Fruit fly (Drosophila melanogaster) whole organism, embryonic: ENCODE measurements around the gene CG15877.
A peak's percentile ranks its signal among the peaks of the same experiment; 100 is the strongest.

Experiments used
- Ada2b ChIP-seq: fragments of 200-800 bp; sonication (Bioruptor generic); IDR thresholded peaks from 2 replicates; pipeline ENCODE4 v1.3.6; 2022; ENCODE audit warnings: missing biosample characterization, missing genetic modification characterization
- CG11695 ChIP-seq: fragments of 200-800 bp; sonication (Bioruptor generic); IDR thresholded peaks from 3 replicates; pipeline ENCODE4 v1.3.6; 2022; ENCODE audit warnings: missing biosample characterization, missing genetic modification characterization
- CG13287 ChIP-seq: fragments of 200-800 bp; sonication (Bioruptor generic); IDR thresholded peaks from 2 replicates; pipeline ENCODE4 v1.3.6; 2022; ENCODE audit warnings: missing biosample characterization, missing genetic modification characterization; ENCODE audit not compliant: partially characterized antibody
- CG15696 ChIP-seq: fragments of 200-800 bp; sonication (Bioruptor generic); optimal IDR thresholded peaks from 2 replicates; lab custom pipeline; 2019; ENCODE audit warnings: missing biosample characterization, mild to moderate bottlenecking, missing genetic modification characterization, moderate library complexity
- CG18262 ChIP-seq: fragments of 200-800 bp; optimal IDR thresholded peaks from 3 replicates; lab custom pipeline; 2019; ENCODE audit warnings: missing biosample characterization, mild to moderate bottlenecking, missing genetic modification characterization, moderate library complexity
- CG18599 ChIP-seq: fragments of 200-800 bp; sonication (Bioruptor generic); optimal IDR thresholded peaks from 3 replicates; lab custom pipeline; 2017; ENCODE audit warnings: missing biosample characterization, missing genetic modification characterization, mild to moderate bottlenecking, moderate library complexity, missing genetic modification reagents
- CG2202 ChIP-seq: fragments of 200-800 bp; sonication (Bioruptor generic); optimal IDR thresholded peaks from 2 replicates; lab custom pipeline; 2018; ENCODE audit warnings: missing biosample characterization, mild to moderate bottlenecking, missing genetic modification characterization
- CG2678 ChIP-seq: fragments of 200-800 bp; sonication (Bioruptor generic); optimal IDR thresholded peaks from 3 replicates; lab custom pipeline; 2019; ENCODE audit warnings: missing biosample characterization, mild to moderate bottlenecking, missing genetic modification characterization, moderate library complexity
- CG2875 ChIP-seq: fragments of 200-800 bp; sonication (Bioruptor generic); optimal IDR thresholded peaks from 2 replicates; lab custom pipeline; 2017; ENCODE audit warnings: missing biosample characterization, mild to moderate bottlenecking, missing genetic modification characterization, missing genetic modification reagents
- CG31365 ChIP-seq: fragments of 200-800 bp; sonication (Bioruptor generic); optimal IDR thresholded peaks from 2 replicates; lab custom pipeline; 2018; ENCODE audit warnings: missing biosample characterization, mild to moderate bottlenecking, missing genetic modification characterization
- CG33213 ChIP-seq: fragments of 200-800 bp; sonication (Bioruptor generic); optimal IDR thresholded peaks from 3 replicates; lab custom pipeline; 2016; ENCODE audit warnings: missing biosample characterization, missing genetic modification characterization
- CG3847 ChIP-seq: fragments of 200-800 bp; sonication (Bioruptor generic); IDR thresholded peaks from 2 replicates; pipeline ENCODE4 v1.3.6; 2022; ENCODE audit warnings: missing biosample characterization, missing genetic modification characterization
- CG6654 ChIP-seq: fragments of 200-800 bp; sonication (Bioruptor generic); optimal IDR thresholded peaks from 2 replicates; lab custom pipeline; 2017; ENCODE audit warnings: missing biosample characterization, mild to moderate bottlenecking, missing genetic modification characterization
- CG6791 ChIP-seq: fragments of 200-800 bp; sonication (Bioruptor generic); IDR thresholded peaks from 3 replicates; pipeline ENCODE4 v1.3.6; 2022; ENCODE audit warnings: missing biosample characterization, missing genetic modification characterization; ENCODE audit not compliant: partially characterized antibody
- CG6813 ChIP-seq: fragments of 200-800 bp; sonication (Bioruptor generic); optimal IDR thresholded peaks from 2 replicates; lab custom pipeline; 2017; ENCODE audit warnings: missing biosample characterization, missing genetic modification characterization, mild to moderate bottlenecking, moderate library complexity, missing genetic modification reagents
- CG9727 ChIP-seq: fragments of 200-800 bp; sonication (Bioruptor generic); optimal IDR thresholded peaks from 3 replicates; lab custom pipeline; 2017; ENCODE audit warnings: missing biosample characterization, mild to moderate bottlenecking, missing genetic modification characterization
- CTCF ChIP-seq: fragments of 200-800 bp; sonication (Bioruptor generic); optimal IDR thresholded peaks from 2 replicates; lab custom pipeline; 2017; ENCODE audit warnings: missing biosample characterization, mild to moderate bottlenecking, missing genetic modification characterization, moderate library complexity
- Camta ChIP-seq: fragments of 200-800 bp; sonication (Bioruptor generic); optimal IDR thresholded peaks from 2 replicates; lab custom pipeline; 2016; ENCODE audit warnings: missing biosample characterization, missing genetic modification characterization
- Chrac-16 ChIP-seq: fragments of 200-800 bp; sonication (Bioruptor generic); optimal IDR thresholded peaks from 3 replicates; lab custom pipeline; 2016; ENCODE audit warnings: missing biosample characterization, missing genetic modification characterization
- D19A ChIP-seq: fragments of 200-800 bp; optimal IDR thresholded peaks from 3 replicates; lab custom pipeline; 2019; ENCODE audit warnings: missing biosample characterization, mild to moderate bottlenecking, missing genetic modification characterization, moderate library complexity
- Dbx ChIP-seq: fragments of 200-800 bp; sonication (Bioruptor generic); IDR thresholded peaks from 3 replicates; pipeline ENCODE4 v1.3.6; 2022; ENCODE audit warnings: missing biosample characterization, missing genetic modification characterization
- Dref ChIP-seq: fragments of 200-800 bp; sonication (Bioruptor generic); IDR thresholded peaks from 2 replicates; pipeline ENCODE4 v1.3.6; 2022; ENCODE audit warnings: missing biosample characterization, missing genetic modification characterization
- ERR ChIP-seq: fragments of 200-800 bp; sonication (Bioruptor generic); optimal IDR thresholded peaks from 2 replicates; lab custom pipeline; 2016; ENCODE audit warnings: missing biosample characterization, missing genetic modification characterization
- Elba2 ChIP-seq: fragments of 200-800 bp; sonication (Bioruptor generic); optimal IDR thresholded peaks from 3 replicates; lab custom pipeline; 2016; ENCODE audit warnings: missing biosample characterization, missing genetic modification characterization
- Ets65A ChIP-seq: fragments of 200-800 bp; sonication (Bioruptor generic); peaks from one replicate; lab custom pipeline; 2016; ENCODE audit warnings: missing biosample characterization, missing genetic modification characterization
- Fer1 ChIP-seq: fragments of 200-800 bp; sonication (Bioruptor generic); optimal IDR thresholded peaks from 2 replicates; lab custom pipeline; 2017; ENCODE audit warnings: missing biosample characterization, mild to moderate bottlenecking, missing genetic modification characterization
- Fer3 ChIP-seq: fragments of 200-800 bp; sonication (Bioruptor generic); optimal IDR thresholded peaks from 2 replicates; lab custom pipeline; 2018; ENCODE audit warnings: missing biosample characterization, mild to moderate bottlenecking, missing genetic modification characterization, moderate library complexity
- Lpt ChIP-seq: fragments of >200 bp; optimal IDR thresholded peaks from 2 replicates; lab custom pipeline; 2018; ENCODE audit warnings: missing biosample characterization, missing genetic modification characterization
- Med ChIP-seq: fragments of 200-800 bp; sonication (Bioruptor generic); peaks from one replicate; lab custom pipeline; 2016; ENCODE audit warnings: missing biosample characterization, missing genetic modification characterization, mild to moderate bottlenecking, inconsistent platforms, moderate library complexity
- Myb ChIP-seq: fragments of 200-800 bp; sonication (Bioruptor generic); optimal IDR thresholded peaks from 2 replicates; lab custom pipeline; 2016; ENCODE audit warnings: missing biosample characterization, missing genetic modification characterization
- Ptx1 ChIP-seq: fragments of 200-800 bp; sonication (Bioruptor generic); IDR thresholded peaks from 2 replicates; pipeline ENCODE4 v1.3.6; 2022; ENCODE audit warnings: missing biosample characterization, missing genetic modification characterization
- Sry-δ ChIP-seq: fragments of 200-800 bp; sonication (Bioruptor generic); optimal IDR thresholded peaks from 2 replicates; lab custom pipeline; 2016; ENCODE audit warnings: missing biosample characterization, missing genetic modification characterization
- Xbp1 ChIP-seq: fragments of 200-800 bp; sonication (Bioruptor generic); optimal IDR thresholded peaks from 3 replicates; lab custom pipeline; 2016; ENCODE audit warnings: missing biosample characterization, mild to moderate bottlenecking, missing genetic modification characterization
- bab2 ChIP-seq: fragments of 200-800 bp; sonication (Bioruptor generic); optimal IDR thresholded peaks from 2 replicates; lab custom pipeline; 2016; ENCODE audit warnings: missing biosample characterization, missing genetic modification characterization
- chinmo ChIP-seq: fragments of 200-800 bp; sonication (Bioruptor generic); IDR thresholded peaks from 4 replicates; pipeline ENCODE4 v1.3.6; 2022; ENCODE audit warnings: missing biosample characterization, missing genetic modification characterization; ENCODE audit not compliant: partially characterized antibody
- ems ChIP-seq: fragments of 200-800 bp; sonication (Bioruptor generic); optimal IDR thresholded peaks from 3 replicates; lab custom pipeline; 2016; ENCODE audit warnings: missing biosample characterization, missing genetic modification characterization
- gem ChIP-seq: fragments of 200-800 bp; sonication (Bioruptor generic); optimal IDR thresholded peaks from 2 replicates; lab custom pipeline; 2019; ENCODE audit warnings: missing biosample characterization, mild to moderate bottlenecking, missing genetic modification characterization, moderate library complexity
- hkb ChIP-seq, 2 experiments: fragments of 200-800 bp in 1 of 2; fragments of >200 bp in 1 of 2; sonication (Bioruptor generic) in 1 of 2; IDR thresholded peaks in 1 of 2; optimal IDR thresholded peaks in 1 of 2; 2 replicates each; pipeline versions ENCODE4 v1.3.6 to Lab custom; 2017 to 2022; ENCODE audit warnings: missing biosample characterization in 1 of 2, missing genetic modification characterization in 1 of 2
- ind ChIP-seq: fragments of 200-800 bp; sonication (Bioruptor generic); optimal IDR thresholded peaks from 3 replicates; lab custom pipeline; 2016; ENCODE audit warnings: missing biosample characterization, missing genetic modification characterization
- inv ChIP-seq: fragments of 200-800 bp; sonication (Bioruptor generic); IDR thresholded peaks from 2 replicates; pipeline ENCODE4 v1.3.6; 2022; ENCODE audit warnings: missing biosample characterization, missing genetic modification characterization; ENCODE audit not compliant: partially characterized antibody
- mirr ChIP-seq: fragments of 200-800 bp; sonication (Bioruptor generic); optimal IDR thresholded peaks from 3 replicates; lab custom pipeline; 2018; ENCODE audit warnings: missing biosample characterization, mild to moderate bottlenecking, missing genetic modification characterization
- nom ChIP-seq: fragments of 200-800 bp; sonication (Bioruptor generic); optimal IDR thresholded peaks from 2 replicates; lab custom pipeline; 2017; ENCODE audit warnings: missing biosample characterization, missing genetic modification characterization, mild to moderate bottlenecking, moderate library complexity, missing genetic modification reagents
- phol ChIP-seq: fragments of 200-800 bp; sonication (Bioruptor generic); optimal IDR thresholded peaks from 3 replicates; lab custom pipeline; 2018; ENCODE audit warnings: missing biosample characterization, mild to moderate bottlenecking, missing genetic modification characterization, moderate library complexity
- pzg ChIP-seq: fragments of 200-800 bp; sonication (Bioruptor generic); optimal IDR thresholded peaks from 3 replicates; lab custom pipeline; 2018; ENCODE audit warnings: missing biosample characterization, mild to moderate bottlenecking, missing genetic modification characterization, moderate library complexity
- ranshi ChIP-seq: fragments of 200-800 bp; sonication (Bioruptor generic); IDR thresholded peaks from 2 replicates; pipeline ENCODE4 v1.3.6; 2022; ENCODE audit warnings: missing biosample characterization, missing genetic modification characterization
- ssp ChIP-seq: fragments of 200-800 bp; sonication (Bioruptor generic); IDR thresholded peaks from 2 replicates; pipeline ENCODE4 v1.3.6; 2022; ENCODE audit warnings: missing biosample characterization, missing genetic modification characterization
- stwl ChIP-seq: fragments of 200-800 bp; sonication (Bioruptor generic); optimal IDR thresholded peaks from 3 replicates; lab custom pipeline; 2018; ENCODE audit warnings: missing biosample characterization, mild to moderate bottlenecking, missing genetic modification characterization, moderate library complexity
- trem ChIP-seq: fragments of 200-800 bp; optimal IDR thresholded peaks from 3 replicates; lab custom pipeline; 2019; ENCODE audit warnings: missing biosample characterization, mild to moderate bottlenecking, missing genetic modification characterization, moderate library complexity
- zen ChIP-seq: fragments of 200-800 bp; sonication (Bioruptor generic); optimal IDR thresholded peaks from 3 replicates; lab custom pipeline; 2018; ENCODE audit warnings: missing biosample characterization, mild to moderate bottlenecking, missing genetic modification characterization, moderate library complexity
- zfh1 ChIP-seq: fragments of 200-800 bp; sonication (Bioruptor generic); IDR thresholded peaks from 3 replicates; pipeline ENCODE4 v1.3.6; 2022; ENCODE audit warnings: missing biosample characterization, missing genetic modification characterization

The CG15877 gene

dm6 chr3L:2410869-2411268, 33.5 kb upstream of the CG15877 start (continued):
- TF ChIP-seq Ada2b (GFP tag; lab: Robert Waterston, UW) (peak; percentile 70; the same call in 1 of the 2 replicates), CG2678 (tag; lab: Kevin White, UChicago) (peak; percentile 42), gem (peak; percentile 36), stwl (no peak), hkb (optimal IDR thresholded peaks at IDR 0.05; lab: Kevin White, UChicago) (no peak), hkb (GFP tag; IDR thresholded peaks at IDR 0.05; lab: Robert Waterston, UW) (peak; percentile 43; the same call in 1 of the 2 replicates), Fer3 (peak; percentile 16), phol (peak; percentile 22), Dbx (peak; percentile 49; the same call in 1 of the 3 replicates), bab2 (peak; percentile 33), Lpt (no peak), CG18599 (GFP tag; lab: Kevin White, UChicago) (peak; percentile 80), CG2202 (tag; lab: Kevin White, UChicago) (no peak), Fer1 (GFP tag; lab: Kevin White, UChicago) (peak; percentile 61), CG9727 (GFP tag; lab: Kevin White, UChicago) (peak; percentile 17), Dref (GFP tag; lab: Robert Waterston, UW) (no peak), Ets65A (GFP tag; lab: Kevin White, UChicago) (peak; percentile 66), ranshi (GFP tag; lab: Robert Waterston, UW) (peak; percentile 66), CG6813 (GFP tag; lab: Kevin White, UChicago) (peak; percentile 24), ind (GFP tag; lab: Kevin White, UChicago) (peak; percentile 41), mirr (no peak), CG11695 (GFP tag; lab: Robert Waterston, UW) (peak; percentile 37; the same call in 1 of the 3 replicates), ERR (GFP tag; lab: Kevin White, UChicago) (no peak), Ptx1 (peak; percentile 23; the same call in 1 of the 2 replicates)

- TF ChIP-seq CG3847 (GFP tag; lab: Robert Waterston, UW) = no peak
- TF ChIP-seq Camta (GFP tag; lab: Kevin White, UChicago) = no peak
- TF ChIP-seq CTCF (GFP tag; lab: Kevin White, UChicago) = peak; percentile 97
- TF ChIP-seq CG33213 (GFP tag; lab: Kevin White, UChicago) = peak; percentile 18
- no peak for TF ChIP-seq ems (GFP tag; lab: Kevin White, UChicago)
- TF ChIP-seq chinmo (GFP tag; lab: Robert Waterston, UW) = 0 out of 4 replicates have a peak, but pooled peaks have one; percentile 64
- no peak for TF ChIP-seq zfh1 (GFP tag; lab: Robert Waterston, UW)
- TF ChIP-seq Xbp1 (GFP tag; lab: Kevin White, UChicago) = peak; percentile 20
- TF ChIP-seq Myb (GFP tag; lab: Kevin White, UChicago) = peak; percentile 94
- TF ChIP-seq inv (GFP tag; lab: Robert Waterston, UW) = peak; percentile 11; the same call in 1 of the 2 replicates
- TF ChIP-seq pzg (GFP tag; lab: Kevin White, UChicago) = peak; percentile 4
- no peak for TF ChIP-seq CG31365 (tag; lab: Kevin White, UChicago)
- TF ChIP-seq CG2875 (GFP tag; lab: Kevin White, UChicago) = no peak
- TF ChIP-seq trem (tag; lab: Kevin White, UChicago) = peak; percentile 20
- TF ChIP-seq Elba2 (GFP tag; lab: Kevin White, UChicago) = no peak
- TF ChIP-seq CG13287 = peak; percentile 22; the same call in 1 of the 2 replicates
- no peak for TF ChIP-seq nom
- no peak for TF ChIP-seq CG6654 (GFP tag; lab: Kevin White, UChicago)
- TF ChIP-seq hkb (optimal IDR thresholded peaks at IDR 0.05; lab: Kevin White, UChicago) = no peak
- TF ChIP-seq hkb (GFP tag; IDR thresholded peaks at IDR 0.05; lab: Robert Waterston, UW) = no peak
- TF ChIP-seq CG18262 (tag; lab: Kevin White, UChicago) = no peak
- peak; percentile 8 for TF ChIP-seq CG15696
- TF ChIP-seq Sry-δ (GFP tag; lab: Kevin White, UChicago) = peak; percentile 8
- TF ChIP-seq Chrac-16 (GFP tag; lab: Kevin White, UChicago) = no peak
- TF ChIP-seq D19A = peak; percentile 4
- peak; percentile 82 for TF ChIP-seq Med (GFP tag; lab: Kevin White, UChicago)
- TF ChIP-seq CG6791 (GFP tag; lab: Robert Waterston, UW) = peak; percentile 59; the same call in 1 of the 3 replicates
- no peak for TF ChIP-seq ssp (GFP tag; lab: Robert Waterston, UW)
- TF ChIP-seq zen = peak; percentile 70
Measured at dm6 chr3L:2409289-2409688, 31.9 kb upstream of the CG15877 start.
